Fruit fly (Drosophila melanogaster) whole organism, embryonic: Measurements from ENCODE around the gene Pa1.

ENCODE experiments used
- Awh ChIP-seq: fragments of 200-800 bp; sonication (Bioruptor generic); IDR thresholded peaks from 2 replicates; pipeline ENCODE4, ENCODE4 v1.3.6; 2022; ENCODE audit warnings: missing biosample characterization, missing genetic modification characterization
- CG11695 ChIP-seq: fragments of 200-800 bp; sonication (Bioruptor generic); IDR thresholded peaks from 3 replicates; pipeline ENCODE4 v1.3.6; 2022; ENCODE audit warnings: missing biosample characterization, missing genetic modification characterization
- CG14014 ChIP-seq: fragments of 200-800 bp; sonication (Bioruptor generic); IDR thresholded peaks from 2 replicates; pipeline ENCODE4 v1.3.6; 2022; ENCODE audit warnings: missing biosample characterization, missing genetic modification characterization
- CG15269 ChIP-seq: fragments of 200-800 bp; sonication (Bioruptor generic); optimal IDR thresholded peaks from 2 replicates; lab custom pipeline; 2018; ENCODE audit warnings: missing biosample characterization, mild to moderate bottlenecking, missing genetic modification characterization, moderate library complexity
- CG17612 ChIP-seq: fragments of 200-800 bp; sonication (Bioruptor generic); IDR thresholded peaks from 2 replicates; pipeline ENCODE4 v1.3.6; 2022; ENCODE audit warnings: missing biosample characterization, missing genetic modification characterization
- CG18599 ChIP-seq: fragments of 200-800 bp; sonication (Bioruptor generic); optimal IDR thresholded peaks from 3 replicates; lab custom pipeline; 2017; ENCODE audit warnings: missing biosample characterization, missing genetic modification characterization, mild to moderate bottlenecking, moderate library complexity, missing genetic modification reagents
- CG18619 ChIP-seq: fragments of 200-800 bp; sonication (Bioruptor generic); optimal IDR thresholded peaks from 3 replicates; lab custom pipeline; 2017; ENCODE audit warnings: missing biosample characterization, mild to moderate bottlenecking, missing genetic modification characterization
- CG31441 ChIP-seq: fragments of 200-800 bp; sonication (Bioruptor generic); IDR thresholded peaks from 2 replicates; pipeline ENCODE4 v1.3.6; 2022; ENCODE audit warnings: missing biosample characterization, missing genetic modification characterization
- CG34224 ChIP-seq: fragments of 200-800 bp; sonication (Bioruptor generic); IDR thresholded peaks from 3 replicates; pipeline ENCODE4 v1.3.6; 2022; ENCODE audit warnings: missing biosample characterization, missing genetic modification characterization; ENCODE audit not compliant: partially characterized antibody
- CG5245 ChIP-seq: fragments of 200-800 bp; sonication (Bioruptor generic); optimal IDR thresholded peaks from 3 replicates; lab custom pipeline; 2016; ENCODE audit warnings: missing biosample characterization, missing genetic modification characterization
- CG7271 ChIP-seq: fragments of 200-800 bp; sonication (Bioruptor generic); optimal IDR thresholded peaks from 2 replicates; lab custom pipeline; 2018; ENCODE audit warnings: missing biosample characterization, mild to moderate bottlenecking, missing genetic modification characterization, moderate library complexity
- CG7556 ChIP-seq: fragments of 200-800 bp; sonication (Bioruptor generic); optimal IDR thresholded peaks from 2 replicates; lab custom pipeline; 2017; ENCODE audit warnings: missing biosample characterization, mild to moderate bottlenecking, missing genetic modification characterization
- CG9797 ChIP-seq: fragments of 200-800 bp; sonication (Bioruptor generic); optimal IDR thresholded peaks from 3 replicates; lab custom pipeline; 2018; ENCODE audit warnings: missing biosample characterization, mild to moderate bottlenecking, missing genetic modification characterization
- CTCF ChIP-seq: fragments of 200-800 bp; sonication (Bioruptor generic); optimal IDR thresholded peaks from 2 replicates; lab custom pipeline; 2017; ENCODE audit warnings: missing biosample characterization, mild to moderate bottlenecking, missing genetic modification characterization, moderate library complexity
- Dbx ChIP-seq: fragments of 200-800 bp; sonication (Bioruptor generic); IDR thresholded peaks from 3 replicates; pipeline ENCODE4 v1.3.6; 2022; ENCODE audit warnings: missing biosample characterization, missing genetic modification characterization
- E2f1 ChIP-seq: fragments of 200-800 bp; sonication (Bioruptor generic); IDR thresholded peaks from 2 replicates; pipeline ENCODE4 v1.3.6; 2022; ENCODE audit warnings: missing biosample characterization, missing genetic modification characterization
- E2f2 ChIP-seq: fragments of 200-800 bp; sonication (Bioruptor generic); IDR thresholded peaks from 2 replicates; pipeline ENCODE4 v1.3.6; 2022; ENCODE audit warnings: missing biosample characterization, missing genetic modification characterization
- Ets97D ChIP-seq: fragments of 200-800 bp; sonication (Bioruptor generic); optimal IDR thresholded peaks from 3 replicates; lab custom pipeline; 2016; ENCODE audit warnings: missing biosample characterization, missing genetic modification characterization
- HmgZ ChIP-seq: fragments of 200-800 bp; sonication (Bioruptor generic); optimal IDR thresholded peaks from 2 replicates; lab custom pipeline; 2018; ENCODE audit warnings: missing biosample characterization, mild to moderate bottlenecking, missing genetic modification characterization
- Lpt ChIP-seq: fragments of >200 bp; optimal IDR thresholded peaks from 2 replicates; lab custom pipeline; 2018; ENCODE audit warnings: missing biosample characterization, missing genetic modification characterization
- Meics ChIP-seq: fragments of 200-800 bp; sonication (Bioruptor generic); optimal IDR thresholded peaks from 2 replicates; lab custom pipeline; 2017; ENCODE audit warnings: missing biosample characterization, mild to moderate bottlenecking, missing genetic modification characterization
- NFAT ChIP-seq: fragments of 200-800 bp; sonication (Bioruptor generic); IDR thresholded peaks from 2 replicates; pipeline ENCODE4 v1.3.6; 2022; ENCODE audit warnings: missing biosample characterization, missing genetic modification characterization
- Neu2 ChIP-seq: fragments of 200-800 bp; sonication (Bioruptor generic); optimal IDR thresholded peaks from 3 replicates; lab custom pipeline; 2016; ENCODE audit warnings: missing biosample characterization, missing genetic modification characterization, borderline replicate concordance
- Nf-YC ChIP-seq: fragments of 200-800 bp; optimal IDR thresholded peaks from 3 replicates; lab custom pipeline; 2019; ENCODE audit warnings: missing biosample characterization, mild to moderate bottlenecking, missing genetic modification characterization, moderate library complexity
- Xrp1 ChIP-seq: fragments of 200-800 bp; sonication (Bioruptor generic); IDR thresholded peaks from 2 replicates; pipeline ENCODE4 v1.3.6; 2022; ENCODE audit warnings: missing biosample characterization, missing genetic modification characterization
- ase ChIP-seq: fragments of 200-800 bp; sonication (Bioruptor generic); IDR thresholded peaks from 3 replicates; pipeline ENCODE4 v1.3.6; 2022; ENCODE audit warnings: missing biosample characterization, missing genetic modification characterization
- ato ChIP-seq: fragments of 200-800 bp; sonication (Bioruptor generic); IDR thresholded peaks from 2 replicates; pipeline ENCODE4 v1.3.6; 2022; ENCODE audit warnings: missing biosample characterization, missing genetic modification characterization; ENCODE audit not compliant: partially characterized antibody
- chinmo ChIP-seq: fragments of 200-800 bp; sonication (Bioruptor generic); IDR thresholded peaks from 4 replicates; pipeline ENCODE4 v1.3.6; 2022; ENCODE audit warnings: missing biosample characterization, missing genetic modification characterization; ENCODE audit not compliant: partially characterized antibody
- danr ChIP-seq: fragments of 200-800 bp; sonication (Bioruptor generic); IDR thresholded peaks from 2 replicates; pipeline ENCODE4 v1.3.6; 2022; ENCODE audit warnings: missing biosample characterization, missing genetic modification characterization
- dati ChIP-seq: fragments of 200-800 bp; sonication (Bioruptor generic); IDR thresholded peaks from 2 replicates; pipeline ENCODE4 v1.3.6; 2022; ENCODE audit warnings: missing biosample characterization, missing genetic modification characterization
- emc ChIP-seq: fragments of 200-800 bp; sonication (Bioruptor generic); optimal IDR thresholded peaks from 2 replicates; lab custom pipeline; 2016; ENCODE audit warnings: missing biosample characterization, missing genetic modification characterization
- ftz-f1 ChIP-seq: fragments of 200-800 bp; sonication (Bioruptor generic); optimal IDR thresholded peaks from 2 replicates; lab custom pipeline; 2016; ENCODE audit warnings: missing biosample characterization, missing genetic modification characterization
- fu2 ChIP-seq: fragments of 200-800 bp; sonication (Bioruptor generic); optimal IDR thresholded peaks from 2 replicates; lab custom pipeline; 2016; ENCODE audit warnings: missing biosample characterization, missing genetic modification characterization
- grau ChIP-seq: fragments of 200-800 bp; optimal IDR thresholded peaks from 3 replicates; lab custom pipeline; 2019; ENCODE audit warnings: missing biosample characterization, mild to moderate bottlenecking, missing genetic modification characterization, moderate library complexity
- gro ChIP-seq: fragments of 200-800 bp; sonication (Bioruptor generic); optimal IDR thresholded peaks from 2 replicates; lab custom pipeline; 2016; ENCODE audit warnings: missing biosample characterization, missing genetic modification characterization
- knrl ChIP-seq: fragments of 200-800 bp; sonication (Bioruptor generic); IDR thresholded peaks from 3 replicates; pipeline ENCODE4 v1.3.6; 2022; ENCODE audit warnings: missing biosample characterization, missing genetic modification characterization; ENCODE audit not compliant: partially characterized antibody
- lilli ChIP-seq: fragments of 200-800 bp; sonication (Bioruptor generic); optimal IDR thresholded peaks from 3 replicates; lab custom pipeline; 2016; ENCODE audit warnings: missing biosample characterization, missing genetic modification characterization
- mld ChIP-seq: fragments of 200-800 bp; sonication (Bioruptor generic); IDR thresholded peaks from 3 replicates; pipeline ENCODE4 v1.3.6; 2022; ENCODE audit warnings: missing biosample characterization, missing genetic modification characterization; ENCODE audit not compliant: partially characterized antibody
- nau ChIP-seq: fragments of 200-800 bp; sonication (Bioruptor generic); optimal IDR thresholded peaks from 3 replicates; lab custom pipeline; 2017; ENCODE audit warnings: missing biosample characterization, mild to moderate bottlenecking, missing genetic modification characterization, missing genetic modification reagents
- nerfin-1 ChIP-seq: fragments of 200-800 bp; sonication (Bioruptor generic); optimal IDR thresholded peaks from 3 replicates; lab custom pipeline; 2019; ENCODE audit warnings: missing biosample characterization, mild to moderate bottlenecking, missing genetic modification characterization, moderate library complexity
- ro ChIP-seq: fragments of 200-800 bp; sonication (Bioruptor generic); IDR thresholded peaks from 2 replicates; pipeline ENCODE4 v1.3.6; 2022; ENCODE audit warnings: missing biosample characterization, missing genetic modification characterization
- scrt ChIP-seq: fragments of 200-800 bp; sonication (Bioruptor generic); optimal IDR thresholded peaks from 2 replicates; lab custom pipeline; 2018; ENCODE audit warnings: missing biosample characterization, mild to moderate bottlenecking, missing genetic modification characterization, moderate library complexity
- slbo ChIP-seq: fragments of 200-800 bp; sonication (Bioruptor generic); IDR thresholded peaks from 2 replicates; pipeline ENCODE4 v1.3.6; 2022; ENCODE audit warnings: missing biosample characterization, missing genetic modification characterization
- so ChIP-seq: fragments of 200-800 bp; sonication (Bioruptor generic); IDR thresholded peaks from 3 replicates; pipeline ENCODE4 v1.3.6; 2022; ENCODE audit warnings: missing biosample characterization, missing genetic modification characterization
- sug ChIP-seq: fragments of 200-800 bp; optimal IDR thresholded peaks from 2 replicates; lab custom pipeline; 2019; ENCODE audit warnings: missing biosample characterization, mild to moderate bottlenecking, missing genetic modification characterization, moderate library complexity
- tgo ChIP-seq: fragments of 200-800 bp; sonication (Bioruptor generic); IDR thresholded peaks from 3 replicates; pipeline ENCODE4 v1.3.6; 2022; ENCODE audit warnings: missing biosample characterization, missing genetic modification characterization
- vfl ChIP-seq: fragments of 200-800 bp; sonication (Bioruptor generic); optimal IDR thresholded peaks from 2 replicates; lab custom pipeline; 2016; ENCODE audit warnings: missing biosample characterization, missing genetic modification characterization
- vvl ChIP-seq: fragments of 200-800 bp; sonication (Bioruptor generic); IDR thresholded peaks from 2 replicates; pipeline ENCODE4 v1.3.6; 2022; ENCODE audit warnings: missing biosample characterization, missing genetic modification characterization
- wdn ChIP-seq: fragments of 200-800 bp; sonication (Bioruptor generic); IDR thresholded peaks from 2 replicates; pipeline ENCODE4 v1.3.6; 2022; ENCODE audit warnings: missing biosample characterization, missing genetic modification characterization
- yki ChIP-seq: fragments of >200 bp; optimal IDR thresholded peaks from 3 replicates; lab custom pipeline; 2018

Gene Pa1

DNA sequence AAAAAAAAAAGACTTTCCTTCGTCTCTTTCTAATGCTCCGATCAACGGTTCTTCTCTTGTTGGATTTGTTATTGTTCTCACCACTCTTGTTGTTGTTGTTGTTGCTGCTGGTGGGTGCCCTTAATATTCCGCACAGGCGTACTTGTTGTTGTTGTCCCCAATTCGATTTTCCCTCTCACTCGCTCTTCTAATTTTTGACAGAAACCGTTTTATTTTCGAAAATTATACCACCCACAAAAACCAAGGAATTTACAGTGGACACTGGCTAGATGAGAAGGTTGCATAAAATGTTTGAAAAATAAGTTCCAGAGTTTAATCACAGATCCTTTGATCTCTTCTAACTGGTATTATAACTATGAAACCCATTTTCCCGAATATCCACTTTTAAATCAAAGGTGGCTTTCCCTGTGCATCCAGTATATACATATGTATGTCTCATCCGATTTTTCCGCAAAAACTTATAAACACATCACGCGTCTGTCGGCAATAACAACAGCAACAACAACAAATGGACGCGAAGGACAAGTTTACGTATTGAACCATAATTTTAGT, 32.4 kb downstream of the Pa1 start (continued):
- TF ChIP-seq E2f2 (GFP tag; lab: Robert Waterston, UW) (no peak), fu2 (GFP tag; lab: Kevin White, UChicago) (peak; percentile 52), vfl (no peak)

DNA sequence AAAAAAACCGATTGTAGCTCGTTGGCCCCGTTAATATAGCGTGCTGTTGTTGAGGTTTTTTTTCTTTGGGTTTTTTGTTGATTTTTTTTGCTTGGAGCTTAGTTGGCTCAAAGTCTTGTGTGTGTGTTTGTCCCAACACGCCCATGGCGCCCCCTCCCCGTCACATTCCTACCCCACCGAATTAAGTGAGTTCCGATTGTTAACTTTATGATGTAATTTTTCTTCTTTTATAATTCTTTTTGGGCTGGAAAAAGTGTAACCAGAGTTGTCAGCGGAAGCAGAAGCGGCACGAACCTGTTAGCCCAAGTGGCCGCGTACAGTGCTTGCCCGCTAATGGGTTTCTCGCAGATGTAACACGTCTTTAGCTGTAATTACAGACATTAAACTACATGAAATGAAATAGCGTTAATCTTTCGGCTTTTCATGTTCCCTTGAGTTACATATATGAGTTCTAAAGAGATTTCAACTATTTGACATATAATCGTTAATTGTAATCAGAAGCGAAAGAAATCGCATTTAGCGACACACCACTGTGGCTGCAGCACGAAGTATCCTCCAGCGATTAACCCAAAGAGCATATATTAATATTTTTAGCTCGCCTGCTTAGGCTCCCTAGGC, 34.1 kb downstream of the Pa1 start:
- TF ChIP-seq tgo (GFP tag; lab: Robert Waterston, UW) (no peak), Dbx (0 out of 3 replicates have a peak, but pooled peaks have one; percentile 47), nerfin-1 (tag; lab: Kevin White, UChicago) (no peak), Neu2 (no peak), vvl (GFP tag; lab: Robert Waterston, UW) (0 out of 2 replicates have a peak, but pooled peaks have one; percentile 43), CG18599 (no peak), ro (GFP tag; lab: Robert Waterston, UW) (no peak), chinmo (GFP tag; lab: Robert Waterston, UW) (0 out of 4 replicates have a peak, but pooled peaks have one; percentile 43), Xrp1 (GFP tag; lab: Robert Waterston, UW) (peak; percentile 25; the same call in 1 of the 2 replicates), lilli (GFP tag; lab: Kevin White, UChicago) (peak; percentile 23), Nf-YC (peak; percentile 2), sug (tag; lab: Kevin White, UChicago) (peak; percentile 24), E2f1 (GFP tag; lab: Robert Waterston, UW) (no peak), CG7271 (tag; lab: Kevin White, UChicago) (no peak), slbo (GFP tag; lab: Robert Waterston, UW) (no peak), ftz-f1 (GFP tag; lab: Kevin White, UChicago) (no peak), CG31441 (GFP tag; lab: Robert Waterston, UW) (no peak), CG15269 (peak; percentile 41), emc (GFP tag; lab: Kevin White, UChicago) (no peak), scrt (no peak), grau (tag; lab: Kevin White, UChicago) (peak; percentile 88), CG9797 (GFP tag; lab: Kevin White, UChicago) (no peak), nau (GFP tag; lab: Kevin White, UChicago) (no peak), danr (GFP tag; lab: Robert Waterston, UW) (no peak), Ets97D (GFP tag; lab: Kevin White, UChicago) (no peak), Meics (GFP tag; lab: Kevin White, UChicago) (no peak), CG5245 (no peak), Lpt (GFP tag; lab: Kevin White, UChicago) (no peak), yki (lab: Kevin White, UChicago) (no peak), CG18619 (GFP tag; lab: Kevin White, UChicago) (no peak), wdn (GFP tag; lab: Robert Waterston, UW) (no peak), CG11695 (GFP tag; lab: Robert Waterston, UW) (no peak), gro (GFP tag; lab: Kevin White, UChicago) (no peak), ato (no peak), NFAT (GFP tag; lab: Robert Waterston, UW) (no peak), HmgZ (peak; percentile 47), CG7556 (GFP tag; lab: Kevin White, UChicago) (no peak), so (GFP tag; lab: Robert Waterston, UW) (no peak), dati (GFP tag; lab: Robert Waterston, UW) (no peak), knrl (no peak), ase (no peak), CG34224 (GFP tag; lab: Robert Waterston, UW) (no peak), Awh (GFP tag; lab: Robert Waterston, UW) (no peak), CTCF (GFP tag; lab: Kevin White, UChicago) (no peak), CG17612 (GFP tag; lab: Robert Waterston, UW) (no peak), mld (no peak), CG14014 (GFP tag; lab: Robert Waterston, UW) (0 out of 2 replicates have a peak, but pooled peaks have one; percentile 5)
